Worm (Caenorhabditis elegans) whole organism, L3 larva: ENCODE measurements around the gene klf-1.

Experiments
- R02D3.7 ChIP-seq: fragments of 150-350 bp; optimal IDR thresholded peaks from 2 replicates; lab custom pipeline; 2014; ENCODE audit warnings: missing biosample characterization, missing genetic modification characterization
- ZK546.5 ChIP-seq: sonication (generic microtip); optimal IDR thresholded peaks from 2 replicates; lab custom pipeline; 2017; ENCODE audit warnings: missing biosample characterization, missing genetic modification characterization
- aly-2 ChIP-seq: fragments of 150-350 bp; optimal IDR thresholded peaks from 2 replicates; lab custom pipeline; 2014; ENCODE audit warnings: missing biosample characterization, missing genetic modification characterization
- ama-1 ChIP-seq: fragments of 150-350 bp; optimal IDR thresholded peaks from 2 replicates; lab custom pipeline; 2018
- ceh-16 ChIP-seq: sonication (generic microtip); optimal IDR thresholded peaks from 2 replicates; lab custom pipeline; 2017; ENCODE audit warnings: missing biosample characterization, missing genetic modification characterization
- daf-12 ChIP-seq: fragments of 150-350 bp; optimal IDR thresholded peaks from 2 replicates; lab custom pipeline; 2014; ENCODE audit warnings: missing biosample characterization, missing genetic modification reagents, missing genetic modification characterization
- egl-5 ChIP-seq: fragments of 150-350 bp; optimal IDR thresholded peaks from 2 replicates; lab custom pipeline; 2017; ENCODE audit warnings: missing biosample characterization, missing genetic modification reagents, missing genetic modification characterization, inconsistent platforms
- elt-3 ChIP-seq, 3 experiments: fragments of 150-350 bp in 1 of 3; sonication (generic microtip) in 2 of 3; optimal IDR thresholded peaks; 2 replicates in 2 of 3; 4 replicates in 1 of 3; lab custom pipeline; 2014 to 2017; ENCODE audit warnings: missing biosample characterization in 3 of 3, missing genetic modification characterization in 3 of 3
- eor-1 ChIP-seq, 2 experiments: fragments of 150-350 bp; optimal IDR thresholded peaks; 2 replicates each; lab custom pipeline; 2014 to 2018; ENCODE audit warnings: missing biosample characterization in 2 of 2, missing genetic modification characterization in 2 of 2
- fkh-10 ChIP-seq: sonication (generic microtip); optimal IDR thresholded peaks from 2 replicates; lab custom pipeline; 2017; ENCODE audit warnings: missing biosample characterization, missing genetic modification reagents, missing genetic modification characterization
- fkh-2 ChIP-seq: fragments of 150-350 bp; optimal IDR thresholded peaks from 2 replicates; lab custom pipeline; 2014; ENCODE audit warnings: missing biosample characterization, missing genetic modification reagents, missing genetic modification characterization
- fos-1 ChIP-seq: fragments of 150-350 bp; optimal IDR thresholded peaks from 2 replicates; lab custom pipeline; 2014; ENCODE audit warnings: missing biosample characterization, missing genetic modification characterization
- lin-15B ChIP-seq: fragments of 150-350 bp; optimal IDR thresholded peaks from 2 replicates; lab custom pipeline; 2014; ENCODE audit warnings: missing biosample characterization, missing genetic modification characterization
- lin-39 ChIP-seq: fragments of 150-350 bp; optimal IDR thresholded peaks from 2 replicates; lab custom pipeline; 2018; ENCODE audit warnings: missing biosample characterization, missing genetic modification reagents, missing genetic modification characterization
- mdl-1 ChIP-seq: fragments of 150-350 bp; optimal IDR thresholded peaks from 2 replicates; lab custom pipeline; 2014; ENCODE audit warnings: missing biosample characterization, missing genetic modification characterization
- nfya-1 ChIP-seq: sonication (generic microtip); optimal IDR thresholded peaks from 2 replicates; lab custom pipeline; 2017; ENCODE audit warnings: missing genetic modification characterization, mild to moderate bottlenecking, missing compliant biosample characterization, antibody characterized with exemption, moderate library complexity; ENCODE audit not compliant: insufficient read depth
- nhr-11 ChIP-seq: fragments of 150-350 bp; optimal IDR thresholded peaks from 2 replicates; lab custom pipeline; 2014; ENCODE audit warnings: missing biosample characterization, missing genetic modification characterization
- nhr-12 ChIP-seq: fragments of 150-350 bp; optimal IDR thresholded peaks from 2 replicates; lab custom pipeline; 2014; ENCODE audit warnings: missing biosample characterization, missing genetic modification characterization
- nhr-23 ChIP-seq: fragments of 150-350 bp; optimal IDR thresholded peaks from 2 replicates; lab custom pipeline; 2014; ENCODE audit warnings: missing biosample characterization, missing genetic modification reagents, missing genetic modification characterization
- nhr-237 ChIP-seq: fragments of 150-350 bp; optimal IDR thresholded peaks from 2 replicates; lab custom pipeline; 2014; ENCODE audit warnings: missing biosample characterization, missing genetic modification characterization
- nhr-25 ChIP-seq: sonication (generic microtip); optimal IDR thresholded peaks from 2 replicates; lab custom pipeline; 2017; ENCODE audit warnings: missing biosample characterization, missing genetic modification characterization
- nhr-43 ChIP-seq: sonication (generic microtip); optimal IDR thresholded peaks from 2 replicates; lab custom pipeline; 2016; ENCODE audit warnings: mild to moderate bottlenecking, missing genetic modification characterization, missing compliant biosample characterization; ENCODE audit not compliant: poor library complexity, severe bottlenecking
- nhr-67 ChIP-seq: fragments of 150-350 bp; optimal IDR thresholded peaks from 2 replicates; lab custom pipeline; 2014; ENCODE audit warnings: missing biosample characterization, missing genetic modification characterization
- nhr-76 ChIP-seq: fragments of 150-350 bp; sonication (generic microtip); optimal IDR thresholded peaks from 5 replicates; lab custom pipeline; 2014; ENCODE audit warnings: missing biosample characterization, missing genetic modification characterization
- nhr-77 ChIP-seq: fragments of 150-350 bp; optimal IDR thresholded peaks from 2 replicates; lab custom pipeline; 2014; ENCODE audit warnings: missing biosample characterization, missing genetic modification characterization
- pha-4 ChIP-seq: fragments of 150-350 bp; optimal IDR thresholded peaks from 2 replicates; lab custom pipeline; 2014; ENCODE audit warnings: missing biosample characterization, missing genetic modification reagents, missing genetic modification characterization
- pqm-1 ChIP-seq: fragments of 150-350 bp; optimal IDR thresholded peaks from 2 replicates; lab custom pipeline; 2017; ENCODE audit warnings: missing biosample characterization, missing genetic modification characterization, inconsistent platforms
- sea-2 ChIP-seq: fragments of 150-350 bp; sonication (generic microtip); optimal IDR thresholded peaks from 4 replicates; lab custom pipeline; 2014; ENCODE audit warnings: missing biosample characterization, missing genetic modification reagents, missing genetic modification characterization
- skn-1 ChIP-seq: fragments of 150-350 bp; optimal IDR thresholded peaks from 2 replicates; lab custom pipeline; 2014; ENCODE audit warnings: missing biosample characterization, missing genetic modification characterization
- snpc-4 ChIP-seq: fragments of 150-350 bp; optimal IDR thresholded peaks from 2 replicates; lab custom pipeline; 2014; ENCODE audit warnings: missing biosample characterization, missing genetic modification characterization
- unc-39 ChIP-seq: sonication (generic microtip); optimal IDR thresholded peaks from 4 replicates; lab custom pipeline; 2017; ENCODE audit warnings: missing biosample characterization, missing genetic modification characterization
- unc-62 ChIP-seq: fragments of 150-350 bp; sonication (generic microtip); optimal IDR thresholded peaks from 4 replicates; lab custom pipeline; 2014; ENCODE audit warnings: missing biosample characterization, missing genetic modification reagents, missing genetic modification characterization
- zag-1 ChIP-seq: fragments of 150-350 bp; optimal IDR thresholded peaks from 2 replicates; lab custom pipeline; 2014; ENCODE audit warnings: missing biosample characterization, missing genetic modification characterization
- ztf-11 ChIP-seq: fragments of 150-350 bp; optimal IDR thresholded peaks from 2 replicates; lab custom pipeline; 2014; ENCODE audit warnings: missing biosample characterization, missing genetic modification characterization
- ztf-4 ChIP-seq: fragments of 150-350 bp; optimal IDR thresholded peaks from 2 replicates; lab custom pipeline; 2014; ENCODE audit warnings: missing biosample characterization, missing genetic modification characterization

The klf-1 gene

DNA sequence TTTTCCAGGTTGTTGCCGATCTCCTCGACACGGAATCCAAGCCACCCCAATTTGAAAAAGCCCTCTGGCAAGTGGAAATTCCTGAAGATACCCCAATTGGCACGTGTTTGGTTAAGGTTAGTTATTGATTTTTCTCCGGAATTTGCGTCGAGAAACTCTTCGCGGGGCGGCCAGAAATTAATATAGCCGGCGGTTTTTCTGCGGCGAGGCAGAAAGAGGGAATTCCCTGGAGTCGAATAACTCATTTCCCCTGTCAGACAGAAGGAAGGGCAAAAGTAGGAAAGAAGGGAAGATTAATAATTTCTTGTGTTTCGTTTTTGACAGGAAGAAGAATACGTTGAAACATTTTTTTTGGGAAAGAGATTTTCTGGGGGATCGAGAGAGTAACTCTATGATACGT is 44.0 kb downstream of the klf-1 start:
- TF ChIP-seq eor-1 (tag; optimal IDR thresholded peaks at IDR 0.05; lab: Kevin White, UChicago) (no peak), nhr-237 (tag; lab: Kevin White, UChicago) (no peak), sea-2 (no peak), fos-1 (tag; lab: Kevin White, UChicago) (no peak), R02D3.7 (tag; lab: Kevin White, UChicago) (no peak), lin-39 (tag; lab: Kevin White, UChicago) (no peak), ztf-11 (tag; lab: Kevin White, UChicago) (no peak), ceh-16 (tag; lab: Kevin White, UChicago) (no peak), nfya-1 (tag; lab: Kevin White, UChicago) (no peak), egl-5 (no peak), nhr-11 (tag; lab: Kevin White, UChicago) (no peak), pqm-1 (tag; lab: Kevin White, UChicago) (no peak), aly-2 (tag; lab: Kevin White, UChicago) (no peak), fkh-10 (GFP tag; lab: Kevin White, UChicago) (no peak), lin-15B (tag; lab: Kevin White, UChicago) (no peak), ztf-4 (no peak), skn-1 (tag; lab: Kevin White, UChicago) (no peak), nhr-77 (tag; lab: Kevin White, UChicago) (no peak)

DNA sequence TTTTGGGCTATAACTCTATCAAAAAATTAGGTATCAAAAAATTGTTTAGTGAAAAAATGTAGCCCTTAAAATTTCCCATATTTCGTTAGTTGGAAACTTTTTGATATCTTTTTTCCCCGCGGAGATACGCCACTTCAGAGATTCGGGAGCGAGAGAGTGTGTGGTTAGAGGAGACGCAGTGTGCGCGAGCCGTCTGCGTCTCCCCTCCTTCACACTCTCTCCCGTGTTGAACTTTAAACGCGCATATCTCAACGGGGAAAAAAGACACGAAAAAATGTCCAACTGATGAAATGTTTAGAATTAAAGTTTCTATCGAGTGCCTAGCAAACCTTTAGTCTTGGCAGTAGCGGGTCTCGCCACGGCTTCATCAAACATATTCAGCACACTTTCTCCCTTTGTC is 45.7 kb downstream of the klf-1 start:
- TF ChIP-seq ceh-16 (tag; lab: Kevin White, UChicago) = no peak
- TF ChIP-seq ZK546.5 (tag; lab: Kevin White, UChicago) = no peak
- no peak for TF ChIP-seq snpc-4
- no peak for TF ChIP-seq R02D3.7 (tag; lab: Kevin White, UChicago)

DNA sequence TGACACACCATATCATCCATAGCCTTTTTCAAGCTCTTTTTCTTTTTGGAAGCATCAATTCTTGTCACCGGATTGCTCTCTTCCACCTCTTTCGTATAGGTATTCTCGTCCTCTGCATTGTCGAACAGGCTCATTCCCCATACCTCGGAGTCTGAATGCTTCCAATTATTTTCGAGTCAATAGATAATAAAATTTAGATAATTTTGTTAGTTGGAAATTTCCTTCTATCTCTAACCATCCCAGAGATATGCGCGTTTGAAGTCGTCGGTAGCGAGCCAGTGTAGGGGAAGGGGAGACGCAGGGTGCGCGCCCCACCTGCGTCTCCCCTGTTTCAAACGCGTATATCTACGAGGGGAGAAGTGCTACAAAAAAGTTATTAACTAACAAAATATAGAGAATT is 46.2 kb downstream of the klf-1 start:
- TF ChIP-seq nhr-77 (tag; lab: Kevin White, UChicago) (no peak), nhr-25 (tag; lab: Kevin White, UChicago) (no peak), ztf-4 (no peak), daf-12 (no peak), mdl-1 (tag; lab: Kevin White, UChicago) (no peak), pqm-1 (tag; lab: Kevin White, UChicago) (no peak), nhr-43 (no peak), skn-1 (tag; lab: Kevin White, UChicago) (no peak), nhr-23 (tag; lab: Kevin White, UChicago) (no peak), pha-4 (tag; lab: Kevin White, UChicago) (no peak), fkh-10 (GFP tag; lab: Kevin White, UChicago) (no peak), nhr-67 (no peak), elt-3 (tag; optimal IDR thresholded peaks at IDR 0.05; lab: Kevin White, UChicago) (no peak), R02D3.7 (tag; lab: Kevin White, UChicago) (no peak), nhr-12 (no peak), fkh-2 (tag; lab: Kevin White, UChicago) (no peak), nhr-237 (tag; lab: Kevin White, UChicago) (no peak), ztf-11 (tag; lab: Kevin White, UChicago) (no peak), unc-62 (GFP tag; lab: Kevin White, UChicago) (no peak)

DNA sequence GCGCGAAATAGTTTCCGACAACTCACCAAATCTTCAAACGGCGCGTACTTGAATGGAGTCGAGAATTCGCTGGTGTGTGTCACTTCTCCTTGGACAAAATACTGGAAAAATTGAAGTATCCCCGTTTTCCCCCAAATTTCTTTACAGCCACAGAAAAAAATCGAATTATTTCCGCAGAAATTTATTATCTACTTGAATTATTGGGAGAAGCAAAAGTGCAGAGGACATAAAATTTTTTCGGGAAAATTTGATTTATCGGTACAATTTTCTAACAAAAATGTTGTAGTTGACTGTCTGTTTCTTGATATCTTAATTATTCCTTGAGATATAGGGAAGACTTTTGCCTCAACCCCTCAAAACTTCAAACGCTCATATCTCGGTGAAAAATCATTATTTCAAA is 48.4 kb downstream of the klf-1 start, which contains the start of gene R10F2.4:
Gene R10F2.4 (minus strand): TSS at position 101 of the 400 bp plus-strand sequence.
- TF ChIP-seq sea-2 (no peak), zag-1 (tag; lab: Kevin White, UChicago) (no peak), nhr-12 (no peak), nhr-76 (tag; lab: Kevin White, UChicago) (no peak), nhr-77 (tag; lab: Kevin White, UChicago) (no peak), unc-39 (tag; lab: Kevin White, UChicago) (no peak), snpc-4 (no peak), ZK546.5 (tag; lab: Kevin White, UChicago) (no peak), ztf-4 (no peak), nhr-23 (tag; lab: Kevin White, UChicago) (no peak), pqm-1 (tag; lab: Kevin White, UChicago) (no peak), nhr-67 (no peak), ama-1 (lab: Kevin White, UChicago) (no peak), unc-62 (GFP tag; lab: Kevin White, UChicago) (no peak), eor-1 (tag; optimal IDR thresholded peaks at IDR 0.05; lab: Kevin White, UChicago) (no peak)
